Fruit fly (Drosophila melanogaster) whole organism, pupa: Measurements from ENCODE around the gene CycG.

ENCODE experiments used
- CG13204 ChIP-seq: fragments of 200-800 bp; sonication (Bioruptor generic); optimal IDR thresholded peaks from 2 replicates; lab custom pipeline; 2018; ENCODE audit warnings: missing biosample characterization, mild to moderate bottlenecking, missing genetic modification characterization, moderate library complexity
- CG15710 ChIP-seq: fragments of 200-800 bp; sonication (Bioruptor generic); optimal IDR thresholded peaks from 2 replicates; lab custom pipeline; 2018; ENCODE audit warnings: missing biosample characterization, mild to moderate bottlenecking, missing genetic modification characterization, moderate library complexity
- CG32121 ChIP-seq: fragments of 200-800 bp; sonication (Bioruptor generic); IDR thresholded peaks from 2 replicates; pipeline ENCODE4 v1.3.6; 2022; ENCODE audit warnings: missing biosample characterization, missing genetic modification characterization
- CG4496 ChIP-seq: fragments of 200-800 bp; sonication (Bioruptor generic); IDR thresholded peaks from 3 replicates; pipeline ENCODE4 v1.3.6; 2022; ENCODE audit warnings: missing biosample characterization, missing genetic modification characterization
- EcR ChIP-seq: fragments of 200-800 bp; sonication (Bioruptor generic); optimal IDR thresholded peaks from 3 replicates; lab custom pipeline; 2019; ENCODE audit warnings: missing biosample characterization, missing genetic modification characterization, mild to moderate bottlenecking, moderate library complexity, missing genetic modification reagents
- Pif1A ChIP-seq: fragments of 200-800 bp; sonication (Bioruptor generic); optimal IDR thresholded peaks from 3 replicates; lab custom pipeline; 2016; ENCODE audit warnings: missing biosample characterization, missing genetic modification characterization
- Pif1B ChIP-seq: fragments of 200-800 bp; sonication (Bioruptor generic); optimal IDR thresholded peaks from 3 replicates; lab custom pipeline; 2016; ENCODE audit warnings: missing biosample characterization, missing genetic modification characterization
- Snoo ChIP-seq: fragments of 200-800 bp; sonication (Bioruptor generic); optimal IDR thresholded peaks from 3 replicates; lab custom pipeline; 2017; ENCODE audit warnings: missing biosample characterization, mild to moderate bottlenecking, missing genetic modification characterization, inconsistent platforms
- fd96Ca ChIP-seq: fragments of 200-800 bp; sonication (Bioruptor generic); IDR thresholded peaks from 3 replicates; pipeline ENCODE4 v1.3.6; 2022; ENCODE audit warnings: missing biosample characterization, missing genetic modification characterization
- rn ChIP-seq: fragments of 200-800 bp; sonication (Bioruptor generic); IDR thresholded peaks from 2 replicates; pipeline ENCODE4 v1.3.6; 2022; ENCODE audit warnings: missing biosample characterization, missing genetic modification characterization

- TF ChIP-seq CG15710 (tag; lab: Kevin White, UChicago) (peak; percentile 5), CG32121 (GFP tag; lab: Robert Waterston, UW) (no peak), Pif1A (no peak), Pif1B (GFP tag; lab: Kevin White, UChicago) (no peak), EcR (GFP tag; lab: Kevin White, UChicago) (peak; percentile 36), Snoo (tag; lab: Kevin White, UChicago) (no peak), CG4496 (GFP tag; lab: Robert Waterston, UW) (no peak), rn (GFP tag; lab: Robert Waterston, UW) (no peak), CG13204 (GFP tag; lab: Kevin White, UChicago) (no peak), fd96Ca (GFP tag; lab: Robert Waterston, UW) (no peak)
Observed at dm6 chr3R:31608438-31609188, 3.9 kb downstream of the CycG start.
